Worm (Caenorhabditis elegans) whole organism, young adult: ENCODE measurements around the gene gdh-1.

ENCODE experiments used
- B0261.1 ChIP-seq: sonication (generic microtip); optimal IDR thresholded peaks from 2 replicates; lab custom pipeline; 2016; ENCODE audit warnings: mild to moderate bottlenecking, missing genetic modification characterization, moderate library complexity, missing compliant biosample characterization
- ZK185.1 ChIP-seq: sonication (generic microtip); optimal IDR thresholded peaks from 2 replicates; lab custom pipeline; 2016; ENCODE audit warnings: mild to moderate bottlenecking, missing genetic modification characterization, missing compliant biosample characterization; ENCODE audit not compliant: poor library complexity, severe bottlenecking
- akir-1 ChIP-seq: fragments of 200-800 bp; sonication (Bioruptor generic); optimal IDR thresholded peaks from 2 replicates; lab custom pipeline; 2018; ENCODE audit warnings: mild to moderate bottlenecking, missing genetic modification characterization, moderate library complexity, missing compliant biosample characterization
- ama-1 ChIP-seq, 3 experiments: fragments of 150-350 bp in 1 of 3; sonication (generic microtip) in 2 of 3; optimal IDR thresholded peaks; 2 replicates each; lab custom pipeline; 2014 to 2018; ENCODE audit warnings: missing biosample characterization in 2 of 3, missing genetic modification characterization in 2 of 3, missing genetic modification reagents in 2 of 3
- bed-2 ChIP-seq: fragments of 200-800 bp; sonication (Bioruptor generic); IDR thresholded peaks from 2 replicates; pipeline ENCODE4 v1.3.6; 2022; ENCODE audit warnings: missing genetic modification reagents, missing genetic modification characterization, missing compliant biosample characterization
- fkh-3 ChIP-seq: sonication (generic microtip); optimal IDR thresholded peaks from 2 replicates; lab custom pipeline; 2016; ENCODE audit warnings: mild to moderate bottlenecking, missing genetic modification characterization, missing compliant biosample characterization
- hmg-20 ChIP-seq: fragments of 200-800 bp; sonication (Bioruptor generic); IDR thresholded peaks from 2 replicates; pipeline ENCODE4 v1.3.6; 2022; ENCODE audit warnings: missing genetic modification reagents, missing genetic modification characterization, missing compliant biosample characterization
- hsf-1 ChIP-seq: fragments of 200-800 bp; sonication (Bioruptor generic); IDR thresholded peaks from 2 replicates; pipeline ENCODE4 v1.3.6; 2022; ENCODE audit warnings: missing genetic modification reagents, missing genetic modification characterization, missing compliant biosample characterization
- nhr-27 ChIP-seq: fragments of 200-800 bp; sonication (Bioruptor generic); optimal IDR thresholded peaks from 2 replicates; lab custom pipeline; 2018; ENCODE audit warnings: mild to moderate bottlenecking, missing genetic modification characterization, moderate library complexity, missing compliant biosample characterization
- pha-4 ChIP-seq: fragments of 150-350 bp; sonication (generic microtip); optimal IDR thresholded peaks from 2 replicates; lab custom pipeline; 2014; ENCODE audit warnings: missing biosample characterization, missing genetic modification reagents, missing genetic modification characterization
- unc-62 ChIP-seq: fragments of 150-350 bp; optimal IDR thresholded peaks from 2 replicates; lab custom pipeline; 2014; ENCODE audit warnings: missing biosample characterization, missing genetic modification reagents, missing genetic modification characterization
- ztf-3 ChIP-seq: fragments of 200-800 bp; sonication (Bioruptor generic); optimal IDR thresholded peaks from 2 replicates; lab custom pipeline; 2018; ENCODE audit warnings: mild to moderate bottlenecking, missing genetic modification characterization, missing compliant biosample characterization

DNA sequence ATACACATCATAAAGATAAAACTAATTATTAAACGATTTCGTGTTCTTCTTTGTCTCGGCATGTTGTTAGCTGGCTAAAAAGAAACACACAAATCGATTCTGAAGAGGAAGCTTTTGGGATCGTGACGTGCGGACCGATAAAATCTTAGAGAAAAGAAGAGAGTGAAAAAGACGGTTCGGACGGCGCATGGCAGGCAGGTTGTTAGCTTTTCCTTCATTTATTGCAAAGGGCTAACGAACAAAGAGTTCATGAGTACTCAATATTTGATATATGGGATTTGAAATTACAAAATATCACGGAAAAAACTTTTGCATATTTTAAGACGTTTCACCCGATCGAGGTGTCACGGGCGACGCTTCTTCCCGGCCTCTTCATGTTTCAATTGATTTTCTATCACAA lies 7.4 kb upstream of the gdh-1 start, which contains the start of gene ZK829.3:
- TF ChIP-seq hmg-20 (no peak), ama-1 (optimal IDR thresholded peaks at IDR 0.05; lab: Kevin White, UChicago) (no peak), ama-1 (GFP tag; optimal IDR thresholded peaks at IDR 0.05; lab: Kevin White, UChicago) (no peak), ZK185.1 (tag; lab: Kevin White, UChicago) (no peak), ztf-3 (GFP tag; lab: Kevin White, UChicago) (no peak), pha-4 (tag; lab: Kevin White, UChicago) (no peak), nhr-27 (tag; lab: Kevin White, UChicago) (no peak), unc-62 (GFP tag; lab: Kevin White, UChicago) (no peak), bed-2 (GFP tag; lab: Robert Waterston, UW) (no peak), hsf-1 (GFP tag; lab: Robert Waterston, UW) (no peak), akir-1 (GFP tag; lab: Kevin White, UChicago) (no peak), B0261.1 (no peak), fkh-3 (tag; lab: Kevin White, UChicago) (no peak)
